Fruit fly (Drosophila melanogaster) whole organism, prepupa: Measurements from ENCODE around the gene Pak.

Source experiments
- Blimp-1 ChIP-seq: fragments of 200-800 bp; sonication (Bioruptor generic); optimal IDR thresholded peaks from 3 replicates; lab custom pipeline; 2017; ENCODE audit warnings: missing biosample characterization, missing genetic modification characterization, mild to moderate bottlenecking, moderate library complexity, missing genetic modification reagents
- CG11762 ChIP-seq: fragments of 200-800 bp; sonication (Bioruptor generic); optimal IDR thresholded peaks from 3 replicates; lab custom pipeline; 2016; ENCODE audit warnings: missing biosample characterization, missing genetic modification characterization; ENCODE audit not compliant: insufficient read depth
- CG11902 ChIP-seq: fragments of 200-800 bp; sonication (Bioruptor generic); optimal IDR thresholded peaks from 3 replicates; lab custom pipeline; 2016; ENCODE audit warnings: missing biosample characterization, missing genetic modification characterization
- CG15336 ChIP-seq: fragments of 200-800 bp; sonication (Bioruptor generic); IDR thresholded peaks from 2 replicates; pipeline ENCODE4 v1.3.6; 2022; ENCODE audit warnings: missing biosample characterization, missing genetic modification characterization
- CG31627 ChIP-seq: fragments of 200-800 bp; sonication (Bioruptor generic); optimal IDR thresholded peaks from 3 replicates; lab custom pipeline; 2016; ENCODE audit warnings: missing biosample characterization, missing genetic modification characterization
- CG4318 ChIP-seq: fragments of 200-800 bp; sonication (Bioruptor generic); optimal IDR thresholded peaks from 3 replicates; lab custom pipeline; 2017; ENCODE audit warnings: missing biosample characterization, mild to moderate bottlenecking, missing genetic modification characterization
- CG6163 ChIP-seq: fragments of 200-800 bp; sonication (Bioruptor generic); IDR thresholded peaks from 3 replicates; pipeline ENCODE4 v1.3.6; 2022; ENCODE audit warnings: missing biosample characterization, missing genetic modification characterization
- CG6792 ChIP-seq: fragments of 200-800 bp; sonication (Bioruptor generic); optimal IDR thresholded peaks from 3 replicates; lab custom pipeline; 2016; ENCODE audit warnings: missing biosample characterization, missing genetic modification characterization
- CG8119 ChIP-seq: fragments of 200-800 bp; sonication (Bioruptor generic); IDR thresholded peaks from 3 replicates; pipeline ENCODE4 v1.3.6; 2022; ENCODE audit warnings: missing biosample characterization, missing genetic modification characterization
- CG9139 ChIP-seq: fragments of 200-800 bp; sonication (Bioruptor generic); optimal IDR thresholded peaks from 3 replicates; lab custom pipeline; 2017; ENCODE audit warnings: missing biosample characterization, mild to moderate bottlenecking, missing genetic modification characterization
- Eip75B ChIP-seq: fragments of 200-800 bp; sonication (Bioruptor generic); optimal IDR thresholded peaks from 3 replicates; lab custom pipeline; 2016; ENCODE audit warnings: missing biosample characterization, missing genetic modification characterization
- Eip78C ChIP-seq: fragments of 200-800 bp; sonication (Bioruptor generic); peaks from one replicate; lab custom pipeline; 2016; ENCODE audit warnings: missing biosample characterization, missing genetic modification characterization
- Ets96B ChIP-seq: fragments of 200-800 bp; optimal IDR thresholded peaks from 2 replicates; lab custom pipeline; 2019; ENCODE audit warnings: missing biosample characterization, mild to moderate bottlenecking, missing genetic modification characterization, moderate library complexity
- Gug ChIP-seq: fragments of 200-800 bp; sonication (Bioruptor generic); IDR thresholded peaks from 2 replicates; pipeline ENCODE4 v1.3.6; 2022; ENCODE audit warnings: missing biosample characterization, missing genetic modification characterization
- Lpt ChIP-seq: fragments of 200-800 bp; sonication (Bioruptor generic); optimal IDR thresholded peaks from 3 replicates; lab custom pipeline; 2016; ENCODE audit warnings: missing biosample characterization, missing genetic modification characterization
- OdsH ChIP-seq: fragments of 200-800 bp; sonication (Bioruptor generic); optimal IDR thresholded peaks from 3 replicates; lab custom pipeline; 2016; ENCODE audit warnings: missing biosample characterization, missing genetic modification characterization
- Sox102F ChIP-seq: fragments of 200-800 bp; sonication (Bioruptor generic); optimal IDR thresholded peaks from 2 replicates; lab custom pipeline; 2016; ENCODE audit warnings: missing biosample characterization, mild to moderate bottlenecking, missing genetic modification characterization
- achi ChIP-seq: fragments of 200-800 bp; sonication (Bioruptor generic); optimal IDR thresholded peaks from 3 replicates; lab custom pipeline; 2016; ENCODE audit warnings: missing biosample characterization, missing genetic modification characterization
- dac ChIP-seq: fragments of 200-800 bp; sonication (Bioruptor generic); optimal IDR thresholded peaks from 2 replicates; lab custom pipeline; 2017; ENCODE audit warnings: missing biosample characterization, mild to moderate bottlenecking, missing genetic modification characterization
- eg ChIP-seq: fragments of 200-800 bp; sonication (Bioruptor generic); IDR thresholded peaks from 3 replicates; pipeline ENCODE4 v1.3.6; 2022; ENCODE audit warnings: missing biosample characterization, missing genetic modification characterization
- fd59A ChIP-seq: fragments of 200-800 bp; sonication (Bioruptor generic); optimal IDR thresholded peaks from 2 replicates; lab custom pipeline; 2017; ENCODE audit warnings: missing biosample characterization, mild to moderate bottlenecking, missing genetic modification characterization, missing genetic modification reagents
- lz ChIP-seq: fragments of 200-800 bp; sonication (Bioruptor generic); optimal IDR thresholded peaks from 3 replicates; lab custom pipeline; 2016; ENCODE audit warnings: missing biosample characterization, missing genetic modification characterization
- net ChIP-seq: fragments of 200-800 bp; sonication (Bioruptor generic); optimal IDR thresholded peaks from 3 replicates; lab custom pipeline; 2016; ENCODE audit warnings: missing biosample characterization, missing genetic modification characterization
- salr ChIP-seq, 2 experiments: fragments of 200-800 bp; sonication (Bioruptor generic); optimal IDR thresholded peaks; 3 replicates each; lab custom pipeline; 2016 to 2018; ENCODE audit warnings: missing biosample characterization in 2 of 2, missing genetic modification characterization in 2 of 2, mild to moderate bottlenecking in 1 of 2
- ss ChIP-seq, 2 experiments: fragments of 200-800 bp; sonication (Bioruptor generic); optimal IDR thresholded peaks; 2 replicates in 1 of 2; 3 replicates in 1 of 2; lab custom pipeline; 2017 to 2018; ENCODE audit warnings: mild to moderate bottlenecking in 2 of 2, missing biosample characterization in 2 of 2, missing genetic modification characterization in 2 of 2, moderate library complexity in 1 of 2
- svp ChIP-seq: fragments of 200-800 bp; sonication (Bioruptor generic); peaks from one replicate; lab custom pipeline; 2016; ENCODE audit warnings: missing biosample characterization, missing genetic modification characterization
- topi ChIP-seq: fragments of 200-800 bp; sonication (Bioruptor generic); optimal IDR thresholded peaks from 3 replicates; lab custom pipeline; 2016; ENCODE audit warnings: missing biosample characterization, missing genetic modification characterization
- vri ChIP-seq: fragments of 200-800 bp; sonication (Bioruptor generic); optimal IDR thresholded peaks from 3 replicates; lab custom pipeline; 2016; ENCODE audit warnings: missing biosample characterization, mild to moderate bottlenecking, missing genetic modification characterization

Gene Pak

dm6 chr3R:6306584-6306983 lies 44.1 kb upstream of the Pak start, which contains the start of gene CG46026:
Gene CG46026 (plus strand): TSS chr3R:6306884.
- TF ChIP-seq topi (GFP tag; lab: Kevin White, UChicago) (no peak), Ets96B (tag; lab: Kevin White, UChicago) (no peak), vri (GFP tag; lab: Kevin White, UChicago) (no peak), CG11902 (GFP tag; lab: Kevin White, UChicago) (no peak), svp (GFP tag; lab: Kevin White, UChicago) (no peak), CG9139 (GFP tag; lab: Kevin White, UChicago) (no peak), CG31627 (no peak), CG11762 (GFP tag; lab: Kevin White, UChicago) (no peak), salr (GFP tag; optimal IDR thresholded peaks at IDR 0.05; lab: Kevin White, UChicago) (no peak), OdsH (GFP tag; lab: Kevin White, UChicago) (no peak)

- TF ChIP-seq fd59A (GFP tag; lab: Kevin White, UChicago) (no peak), dac (GFP tag; lab: Kevin White, UChicago) (no peak)
These were observed 41.0 kb upstream of the Pak start, which contains the start of gene CG31560 for dm6 chr3R:6309676-6310075. Gene CG31560 (plus strand): TSS chr3R:6309976.

dm6 chr3R:6311641-6312259 lies 38.9 kb upstream of the Pak start, which contains the start of gene Osi17:
Gene Osi17 (plus strand): TSS chr3R:6311772.
- TF ChIP-seq Eip75B (peak; percentile 52), Blimp-1 (GFP tag; lab: Kevin White, UChicago) (peak; percentile 89), CG4318 (GFP tag; lab: Kevin White, UChicago) (no peak), Gug (GFP tag; lab: Robert Waterston, UW) (no peak), lz (no peak), fd59A (GFP tag; lab: Kevin White, UChicago) (no peak), Sox102F (GFP tag; lab: Kevin White, UChicago) (no peak)

- TF ChIP-seq Lpt (GFP tag; lab: Kevin White, UChicago), result no peak
- TF ChIP-seq eg (GFP tag; lab: Robert Waterston, UW), result peak; percentile 38; the same call in 1 of the 3 replicates
- TF ChIP-seq CG8119 (GFP tag; lab: Robert Waterston, UW), result 0 out of 3 replicates have a peak, but pooled peaks have one; percentile 21
- TF ChIP-seq vri (GFP tag; lab: Kevin White, UChicago), result no peak
- TF ChIP-seq Eip78C (GFP tag; lab: Kevin White, UChicago), result peak; percentile 55
- no peak for TF ChIP-seq salr (GFP tag; optimal IDR thresholded peaks at IDR 0.05; lab: Kevin White, UChicago)
- no peak for TF ChIP-seq net (GFP tag; lab: Kevin White, UChicago)
- no peak for TF ChIP-seq achi (GFP tag; lab: Kevin White, UChicago)
- TF ChIP-seq ss (GFP tag; optimal IDR thresholded peaks at IDR 0.05; lab: Kevin White, UChicago), result peak in 1 of 2 experiments; percentile 66
These were observed 35.6 kb upstream of the Pak start for dm6 chr3R:6315078-6315477.

- TF ChIP-seq salr (GFP tag; optimal IDR thresholded peaks at IDR 0.05; lab: Kevin White, UChicago), result no peak
- TF ChIP-seq, all 60 proteins: peak for 0
These were observed 20.9 kb upstream of the Pak start, which contains the start of gene Osi18 for dm6 chr3R:6329774-6330298. Gene Osi18 (plus strand): TSS chr3R:6330248.

dm6 chr3R:6334906-6335433 lies 15.7 kb upstream of the Pak start, which contains the start of gene Osi19:
Gene Osi19 (plus strand): TSS chr3R:6335362.
- no peak for TF ChIP-seq Gug (GFP tag; lab: Robert Waterston, UW)
- TF ChIP-seq vri (GFP tag; lab: Kevin White, UChicago), result no peak
- no peak for TF ChIP-seq CG6163
- no peak for TF ChIP-seq CG4318 (GFP tag; lab: Kevin White, UChicago)
- no peak for TF ChIP-seq CG6792
- no peak for TF ChIP-seq CG15336 (GFP tag; lab: Robert Waterston, UW)
